Fruit fly (Drosophila melanogaster) whole organism, wandering third instar larva: ENCODE results near the gene barr.

Experiments
- Abd-B ChIP-seq: fragments of >200 bp; optimal IDR thresholded peaks from 2 replicates; lab custom pipeline; 2017; ENCODE audit warnings: missing biosample characterization, missing genetic modification characterization
- CG9705 ChIP-seq: fragments of 200-800 bp; sonication (Bioruptor generic); optimal IDR thresholded peaks from 2 replicates; lab custom pipeline; 2018; ENCODE audit warnings: missing biosample characterization, mild to moderate bottlenecking, missing genetic modification characterization
- CrebA ChIP-seq: fragments of 200-800 bp; sonication (Bioruptor generic); optimal IDR thresholded peaks from 2 replicates; lab custom pipeline; 2016; ENCODE audit warnings: missing biosample characterization, mild to moderate bottlenecking, missing genetic modification characterization, borderline replicate concordance
- Dfd ChIP-seq: fragments of >200 bp; optimal IDR thresholded peaks from 2 replicates; lab custom pipeline; 2017; ENCODE audit warnings: missing biosample characterization, missing genetic modification characterization
- GATAd ChIP-seq: sonication (Bioruptor generic); optimal IDR thresholded peaks from 2 replicates; lab custom pipeline; 2016; ENCODE audit warnings: missing biosample characterization, missing genetic modification characterization
- Hnf4 ChIP-seq: fragments of 200-800 bp; sonication (Bioruptor generic); optimal IDR thresholded peaks from 2 replicates; lab custom pipeline; 2016; ENCODE audit warnings: missing biosample characterization, mild to moderate bottlenecking, missing genetic modification characterization
- Hr78 ChIP-seq: fragments of >200 bp; optimal IDR thresholded peaks from 2 replicates; lab custom pipeline; 2017; ENCODE audit warnings: missing biosample characterization, missing genetic modification characterization
- Hr83 ChIP-seq: fragments of 200-300 bp; sonication (Bioruptor generic); optimal IDR thresholded peaks from 2 replicates; lab custom pipeline; 2016; ENCODE audit warnings: missing biosample characterization, mild to moderate bottlenecking, missing genetic modification characterization, moderate library complexity; ENCODE audit not compliant: poor library complexity, severe bottlenecking
- Jra ChIP-seq: sonication (Bioruptor generic); optimal IDR thresholded peaks from 2 replicates; lab custom pipeline; 2016; ENCODE audit warnings: missing biosample characterization, missing genetic modification characterization
- Mio ChIP-seq: sonication (Bioruptor generic); optimal IDR thresholded peaks from 2 replicates; lab custom pipeline; 2016; ENCODE audit warnings: missing biosample characterization, missing genetic modification characterization
- Myc ChIP-seq: fragments of >200 bp; optimal IDR thresholded peaks from 2 replicates; lab custom pipeline; 2017
- N ChIP-seq: fragments of >200 bp; optimal IDR thresholded peaks from 2 replicates; lab custom pipeline; 2018; ENCODE audit warnings: missing biosample characterization, missing external identifiers, missing genetic modification characterization
- OdsH ChIP-seq: fragments of 200-800 bp; sonication (Bioruptor generic); optimal IDR thresholded peaks from 2 replicates; lab custom pipeline; 2016; ENCODE audit warnings: missing biosample characterization, mild to moderate bottlenecking, missing genetic modification characterization
- Rel ChIP-seq, 2 experiments: fragments of 200-800 bp; sonication (Bioruptor generic) in 1 of 2; optimal IDR thresholded peaks; 2 replicates in 1 of 2; 3 replicates in 1 of 2; lab custom pipeline; 2016 to 2019; ENCODE audit warnings: mild to moderate bottlenecking in 2 of 2, missing biosample characterization in 2 of 2, missing genetic modification characterization in 2 of 2, moderate library complexity in 1 of 2
- Sp1 ChIP-seq: fragments of 200-800 bp; sonication (Bioruptor generic); optimal IDR thresholded peaks from 3 replicates; lab custom pipeline; 2019; ENCODE audit warnings: missing biosample characterization, mild to moderate bottlenecking, missing genetic modification characterization, moderate library complexity
- br ChIP-seq: fragments of 200-800 bp; sonication (Bioruptor generic); optimal IDR thresholded peaks from 2 replicates; lab custom pipeline; 2016; ENCODE audit warnings: missing biosample characterization, missing genetic modification characterization
- brk ChIP-seq: fragments of 200-800 bp; sonication (Bioruptor generic); optimal IDR thresholded peaks from 2 replicates; lab custom pipeline; 2016; ENCODE audit warnings: missing biosample characterization, mild to moderate bottlenecking, missing genetic modification characterization
- dl ChIP-seq, 2 experiments: fragments of 175-275, 200-275 bp in 1 of 2; fragments of 200-275 bp in 1 of 2; sonication (Bioruptor generic); optimal IDR thresholded peaks; lab custom pipeline; 2018; ENCODE audit warnings: mild to moderate bottlenecking in 2 of 2, missing biosample characterization in 2 of 2, missing genetic modification characterization in 2 of 2, moderate library complexity in 2 of 2; ENCODE audit not compliant: partially characterized antibody in 2 of 2, insufficient read depth in 1 of 2
- dmrt93B ChIP-seq: fragments of 200-800 bp; sonication (Bioruptor generic); optimal IDR thresholded peaks from 2 replicates; lab custom pipeline; 2018; ENCODE audit warnings: missing biosample characterization, mild to moderate bottlenecking, missing genetic modification characterization
- dsf ChIP-seq: sonication (Bioruptor generic); optimal IDR thresholded peaks from 2 replicates; lab custom pipeline; 2016; ENCODE audit warnings: missing biosample characterization, missing genetic modification characterization, borderline replicate concordance
- ey ChIP-seq: fragments of 200-800 bp; sonication (Bioruptor generic); optimal IDR thresholded peaks from 2 replicates; lab custom pipeline; 2016; ENCODE audit warnings: missing biosample characterization, missing genetic modification characterization
- fru ChIP-seq: fragments of 200-800 bp; sonication (Bioruptor generic); optimal IDR thresholded peaks from 3 replicates; lab custom pipeline; 2016; ENCODE audit warnings: missing biosample characterization, mild to moderate bottlenecking, missing genetic modification characterization
- h ChIP-seq: fragments of 200-800 bp; sonication (Bioruptor generic); optimal IDR thresholded peaks from 3 replicates; lab custom pipeline; 2016; ENCODE audit warnings: missing biosample characterization, mild to moderate bottlenecking, missing genetic modification characterization
- pan ChIP-seq: fragments of >200 bp; optimal IDR thresholded peaks from 2 replicates; lab custom pipeline; 2017
- rgr ChIP-seq: fragments of 200-800 bp; sonication (Bioruptor generic); optimal IDR thresholded peaks from 3 replicates; lab custom pipeline; 2016; ENCODE audit warnings: missing biosample characterization, mild to moderate bottlenecking, missing genetic modification characterization
- sage ChIP-seq: fragments of 200-800 bp; sonication (Bioruptor generic); optimal IDR thresholded peaks from 2 replicates; lab custom pipeline; 2016; ENCODE audit warnings: missing biosample characterization, mild to moderate bottlenecking, missing genetic modification characterization
- usp ChIP-seq: fragments of >200 bp; optimal IDR thresholded peaks from 2 replicates; lab custom pipeline; 2017; ENCODE audit warnings: missing biosample characterization, missing genetic modification characterization

The barr gene

dm6 chr2L:20027382-20027919, 33.7 kb downstream of the barr start, which contains the start of gene sNPF (continued):
- TF ChIP-seq Sp1 (GFP tag; lab: Kevin White, UChicago) = no peak
- no peak for TF ChIP-seq Hr78 (GFP tag; lab: Kevin White, UChicago)
- no peak for TF ChIP-seq Abd-B
- TF ChIP-seq dsf (GFP tag; lab: Kevin White, UChicago) = no peak
- no peak for TF ChIP-seq dmrt93B
- TF ChIP-seq h (GFP tag; lab: Kevin White, UChicago) = peak; percentile 73

dm6 chr2L:20026351-20026849, 34.8 kb downstream of the barr start:
- TF ChIP-seq br (GFP tag; lab: Kevin White, UChicago) = no peak
- no peak for TF ChIP-seq fru (GFP tag; lab: Kevin White, UChicago)
- no peak for TF ChIP-seq rgr
- no peak for TF ChIP-seq GATAd (GFP tag; lab: Kevin White, UChicago)
- no peak for TF ChIP-seq sage (GFP tag; lab: Kevin White, UChicago)
- no peak for TF ChIP-seq Hr83
- no peak for TF ChIP-seq brk (GFP tag; lab: Kevin White, UChicago)
- no peak for TF ChIP-seq Hnf4
- no peak for TF ChIP-seq pan (lab: Kevin White, UChicago)
- no peak for TF ChIP-seq N (GFP tag; lab: Kevin White, UChicago)
- TF ChIP-seq usp (GFP tag; lab: Kevin White, UChicago) = no peak
- TF ChIP-seq dl (GFP tag; optimal IDR thresholded peaks at IDR 0.05; lab: Kevin White, UChicago; ENCODE audit: insufficient read depth in 1 of 2, partially characterized antibody in 2 of 2) = no peak

dm6 chr2L:20025711-20026110, 35.5 kb downstream of the barr start, which contains the start of gene AANATL3:
AANATL3 (minus strand) TSS chr2L:20025811.
- TF ChIP-seq CrebA (GFP tag; lab: Kevin White, UChicago) = no peak
- no peak for TF ChIP-seq OdsH (GFP tag; lab: Kevin White, UChicago)
- no peak for TF ChIP-seq Rel (GFP tag; optimal IDR thresholded peaks at IDR 0.05; lab: Kevin White, UChicago)
- no peak for TF ChIP-seq Rel (tag; optimal IDR thresholded peaks at IDR 0.05; lab: Kevin White, UChicago)
- no peak for TF ChIP-seq Sp1 (GFP tag; lab: Kevin White, UChicago)
- no peak for TF ChIP-seq Hnf4
- no peak for TF ChIP-seq dmrt93B
- TF ChIP-seq Hr78 (GFP tag; lab: Kevin White, UChicago) = no peak
- no peak for TF ChIP-seq Hr83
- TF ChIP-seq Abd-B = no peak

- TF ChIP-seq Rel (GFP tag; optimal IDR thresholded peaks at IDR 0.05; lab: Kevin White, UChicago) (no peak), Rel (tag; optimal IDR thresholded peaks at IDR 0.05; lab: Kevin White, UChicago) (no peak), br (GFP tag; lab: Kevin White, UChicago) (no peak), ey (GFP tag; lab: Kevin White, UChicago) (no peak), N (GFP tag; lab: Kevin White, UChicago) (no peak), Jra (no peak), Mio (GFP tag; lab: Kevin White, UChicago) (no peak)
Observed at dm6 chr2L:20024333-20024732, 36.8 kb downstream of the barr start.

dm6 chr2L:20020091-20020490, 41.1 kb downstream of the barr start:
- no peak for TF ChIP-seq Jra
- TF ChIP-seq CG9705 (GFP tag; lab: Kevin White, UChicago) = no peak
- TF ChIP-seq Myc = no peak
- peak; percentile 92 for TF ChIP-seq Dfd (GFP tag; lab: Kevin White, UChicago)
- TF ChIP-seq Rel (GFP tag; optimal IDR thresholded peaks at IDR 0.05; lab: Kevin White, UChicago) = no peak
- TF ChIP-seq Rel (tag; optimal IDR thresholded peaks at IDR 0.05; lab: Kevin White, UChicago) = no peak
- TF ChIP-seq, all 38 proteins: peak for 1

- peak; percentile 29 for TF ChIP-seq fru (GFP tag; lab: Kevin White, UChicago)
- TF ChIP-seq rgr = peak; percentile 19
- TF ChIP-seq ey (GFP tag; lab: Kevin White, UChicago) = peak; percentile 3
- TF ChIP-seq CrebA (GFP tag; lab: Kevin White, UChicago) = no peak
Observed at dm6 chr2L:20017055-20017454, 44.1 kb downstream of the barr start, which contains the start of gene CG43861. CG43861 (minus strand) TSS chr2L:20017282.
